Worm (Caenorhabditis elegans): ENCODE measurements around the gene Y49E10.18.

DNA sequence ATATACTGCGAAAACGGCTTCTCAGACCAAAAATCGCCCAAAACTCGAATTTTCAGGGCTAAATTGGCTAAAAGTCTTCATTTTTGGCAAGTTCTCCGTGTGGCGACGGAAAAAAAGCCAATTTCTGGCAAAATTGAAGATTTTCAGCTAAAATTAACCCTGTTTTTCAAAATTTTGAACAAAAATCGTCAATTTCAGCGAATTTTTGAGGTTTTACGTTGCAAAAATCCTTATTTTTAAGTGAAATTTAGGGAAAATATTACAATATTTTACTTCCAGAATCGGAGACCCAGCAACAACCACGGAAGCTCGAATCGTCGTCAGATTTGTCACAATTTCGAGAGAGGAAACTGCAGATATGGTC, 17.7 kb downstream of the Y49E10.18 start:
- no peak for TF ChIP-seq hlh-6 (tag; optimal IDR thresholded peaks at IDR 0.05)
- TF ChIP-seq lin-11 (tag; optimal IDR thresholded peaks at IDR 0.05): no peak
- TF ChIP-seq ceh-48 (tag; optimal IDR thresholded peaks at IDR 0.05): no peak
- no peak for TF ChIP-seq C08G9.2 (tag; optimal IDR thresholded peaks at IDR 0.05)
- no peak for TF ChIP-seq ets-4 (tag; optimal IDR thresholded peaks at IDR 0.05)
- TF ChIP-seq unc-86 (tag; optimal IDR thresholded peaks at IDR 0.05): no peak
- TF ChIP-seq dmd-4 (tag; optimal IDR thresholded peaks at IDR 0.05; ENCODE audit: borderline replicate concordance): no peak
- TF ChIP-seq unc-55 (GFP tag; optimal IDR thresholded peaks at IDR 0.05): no peak
- no peak for TF ChIP-seq pqm-1 (tag; optimal IDR thresholded peaks at IDR 0.05)
- no peak for TF ChIP-seq gmeb-2 (tag; optimal IDR thresholded peaks at IDR 0.05)
- no peak for TF ChIP-seq che-1 (tag; optimal IDR thresholded peaks at IDR 0.05)
- no peak for TF ChIP-seq elt-2 (tag; optimal IDR thresholded peaks at IDR 0.05)
